Fruit fly (Drosophila melanogaster) whole organism: Measurements from ENCODE around the gene CG42554.

Experiments
- CG8478 ChIP-seq: fragments of >200 bp; optimal IDR thresholded peaks from 2 replicates; lab custom pipeline; 2018; ENCODE audit warnings: inconsistent platforms
- Dll ChIP-seq: fragments of >200 bp; optimal IDR thresholded peaks from 2 replicates; lab custom pipeline; 2017
- EcR ChIP-seq, 2 experiments: fragments of >200 bp; optimal IDR thresholded peaks; 2 replicates each; lab custom pipeline; 2017; ENCODE audit warnings: missing biosample characterization in 2 of 2, missing genetic modification characterization in 2 of 2, missing genetic modification reagents in 2 of 2
- pan ChIP-seq: fragments of >200 bp; optimal IDR thresholded peaks from 2 replicates; lab custom pipeline; 2017
- psq ChIP-seq: fragments of >200 bp; optimal IDR thresholded peaks from 2 replicates; lab custom pipeline; 2017
- usp ChIP-seq: fragments of >200 bp; optimal IDR thresholded peaks from 2 replicates; lab custom pipeline; 2017; ENCODE audit warnings: missing biosample characterization, missing genetic modification characterization, mixed read lengths

CG42554 gene

dm6 chr3L:885624-886257 lies 50.3 kb downstream of the CG42554 start:
- no peak for TF ChIP-seq CG8478
- no peak for TF ChIP-seq pan (lab: Kevin White, UChicago)
- no peak for TF ChIP-seq psq (lab: Kevin White, UChicago)
- no peak for TF ChIP-seq EcR (GFP tag; optimal IDR thresholded peaks at IDR 0.05; lab: Kevin White, UChicago)
- no peak for TF ChIP-seq Dll (lab: Kevin White, UChicago)
- TF ChIP-seq usp = no peak
